Worm (Caenorhabditis elegans): ENCODE measurements around the gene F20D12.7.

DNA sequence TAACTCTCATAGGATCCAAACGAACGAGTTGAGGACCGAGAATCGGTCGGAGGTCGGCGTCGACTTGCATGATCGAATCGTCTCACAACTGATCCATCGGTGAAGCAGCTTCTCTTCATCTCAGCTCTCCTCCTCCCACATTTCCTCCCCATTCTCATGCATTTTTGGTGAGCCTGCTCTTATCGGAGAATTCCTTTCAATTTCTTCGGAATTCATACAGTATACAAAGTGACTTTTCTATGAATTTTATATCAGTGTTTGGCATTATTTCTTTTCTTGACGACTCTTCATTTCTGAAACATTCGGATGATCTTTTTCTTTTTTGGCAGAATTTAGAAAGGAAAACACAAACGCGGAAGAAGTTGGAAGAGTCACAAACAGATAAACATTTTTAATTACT is 48.3 kb upstream of the F20D12.7 start, which contains the start of gene mec-17:
- no peak for TF ChIP-seq madf-2 (tag; optimal IDR thresholded peaks at IDR 0.05)
- TF ChIP-seq fkh-10 (GFP tag; optimal IDR thresholded peaks at IDR 0.05) = no peak
- TF ChIP-seq zip-5 (tag; optimal IDR thresholded peaks at IDR 0.05) = no peak
- TF ChIP-seq ama-1 (optimal IDR thresholded peaks at IDR 0.05) = no peak
- TF ChIP-seq rnt-1 (tag; optimal IDR thresholded peaks at IDR 0.05) = no peak
- TF ChIP-seq nhr-11 (tag; optimal IDR thresholded peaks at IDR 0.05) = no peak
- TF ChIP-seq pqm-1 (tag; optimal IDR thresholded peaks at IDR 0.05) = no peak
- TF ChIP-seq C38D4.7 (GFP tag; optimal IDR thresholded peaks at IDR 0.05) = no peak
- no peak for TF ChIP-seq F13H6.1 (tag; optimal IDR thresholded peaks at IDR 0.05)
- no peak for TF ChIP-seq pag-3 (tag; optimal IDR thresholded peaks at IDR 0.05; ENCODE audit: borderline replicate concordance)
- no peak for TF ChIP-seq dve-1 (tag; optimal IDR thresholded peaks at IDR 0.05)
- no peak for TF ChIP-seq ceh-22 (tag; optimal IDR thresholded peaks at IDR 0.05)

All from whole organism, late embryonic.